Fruit fly (Drosophila melanogaster) whole organism, embryonic: ENCODE measurements around the gene Bet3.
A peak's percentile ranks its signal among the peaks of the same experiment; 100 is the strongest.

Experiments
- CG10543 ChIP-seq: fragments of 200-800 bp; sonication (Bioruptor generic); optimal IDR thresholded peaks from 3 replicates; lab custom pipeline; 2017; ENCODE audit warnings: missing biosample characterization, mild to moderate bottlenecking, missing genetic modification characterization, moderate library complexity
- CG12071 ChIP-seq: fragments of 200-800 bp; sonication (Bioruptor generic); optimal IDR thresholded peaks from 3 replicates; lab custom pipeline; 2018; ENCODE audit warnings: missing biosample characterization, mild to moderate bottlenecking, missing genetic modification characterization
- CG12219 ChIP-seq: fragments of 200-800 bp; sonication (Bioruptor generic); optimal IDR thresholded peaks from 3 replicates; lab custom pipeline; 2018; ENCODE audit warnings: missing biosample characterization, mild to moderate bottlenecking, missing genetic modification characterization
- CG12391 ChIP-seq: fragments of 200-800 bp; sonication (Bioruptor generic); optimal IDR thresholded peaks from 3 replicates; lab custom pipeline; 2018; ENCODE audit warnings: missing biosample characterization, mild to moderate bottlenecking, missing genetic modification characterization, moderate library complexity
- CG12744 ChIP-seq: fragments of 200-800 bp; sonication (Bioruptor generic); optimal IDR thresholded peaks from 2 replicates; lab custom pipeline; 2016; ENCODE audit warnings: missing biosample characterization, missing genetic modification characterization
- CG13424 ChIP-seq: fragments of 200-800 bp; sonication (Bioruptor generic); optimal IDR thresholded peaks from 2 replicates; lab custom pipeline; 2019; ENCODE audit warnings: missing biosample characterization, mild to moderate bottlenecking, missing genetic modification characterization, moderate library complexity
- CG13894 ChIP-seq: fragments of 200-800 bp; sonication (Bioruptor generic); optimal IDR thresholded peaks from 3 replicates; lab custom pipeline; 2018; ENCODE audit warnings: missing biosample characterization, mild to moderate bottlenecking, missing genetic modification characterization, moderate library complexity
- CG14667 ChIP-seq: fragments of 200-800 bp; sonication (Bioruptor generic); IDR thresholded peaks from 2 replicates; pipeline ENCODE4 v1.3.6; 2022; ENCODE audit warnings: missing biosample characterization, missing genetic modification characterization
- CG15073 ChIP-seq: fragments of 200-800 bp; sonication (Bioruptor generic); optimal IDR thresholded peaks from 2 replicates; lab custom pipeline; 2016; ENCODE audit warnings: missing biosample characterization, missing genetic modification characterization
- CG15601 ChIP-seq: fragments of 200-800 bp; sonication (Bioruptor generic); optimal IDR thresholded peaks from 3 replicates; lab custom pipeline; 2019; ENCODE audit warnings: missing biosample characterization, mild to moderate bottlenecking, missing genetic modification characterization, moderate library complexity
- CG17912 ChIP-seq: fragments of 200-800 bp; sonication (Bioruptor generic); optimal IDR thresholded peaks from 2 replicates; lab custom pipeline; 2018; ENCODE audit warnings: missing biosample characterization, mild to moderate bottlenecking, missing genetic modification characterization
- CG18262 ChIP-seq: fragments of 200-800 bp; optimal IDR thresholded peaks from 3 replicates; lab custom pipeline; 2019; ENCODE audit warnings: missing biosample characterization, mild to moderate bottlenecking, missing genetic modification characterization, moderate library complexity
- CG2120 ChIP-seq: fragments of 200-800 bp; sonication (Bioruptor generic); optimal IDR thresholded peaks from 3 replicates; lab custom pipeline; 2016; ENCODE audit warnings: missing biosample characterization, missing genetic modification characterization
- CG2875 ChIP-seq: fragments of 200-800 bp; sonication (Bioruptor generic); optimal IDR thresholded peaks from 2 replicates; lab custom pipeline; 2017; ENCODE audit warnings: missing biosample characterization, mild to moderate bottlenecking, missing genetic modification characterization, missing genetic modification reagents
- CG3407 ChIP-seq: fragments of 200-800 bp; sonication (Bioruptor generic); optimal IDR thresholded peaks from 2 replicates; lab custom pipeline; 2018; ENCODE audit warnings: missing biosample characterization, mild to moderate bottlenecking, missing genetic modification characterization
- CG3838 ChIP-seq: fragments of 200-800 bp; sonication (Bioruptor generic); optimal IDR thresholded peaks from 3 replicates; lab custom pipeline; 2016; ENCODE audit warnings: missing biosample characterization, missing genetic modification characterization
- CG3995 ChIP-seq: fragments of 200-800 bp; sonication (Bioruptor generic); optimal IDR thresholded peaks from 3 replicates; lab custom pipeline; 2016; ENCODE audit warnings: missing biosample characterization, missing genetic modification characterization
- CG5953 ChIP-seq: fragments of 200-800 bp; sonication (Bioruptor generic); IDR thresholded peaks from 2 replicates; pipeline ENCODE4 v1.3.6; 2022; ENCODE audit warnings: missing biosample characterization, missing genetic modification characterization
- CG6791 ChIP-seq: fragments of 200-800 bp; sonication (Bioruptor generic); IDR thresholded peaks from 3 replicates; pipeline ENCODE4 v1.3.6; 2022; ENCODE audit warnings: missing biosample characterization, missing genetic modification characterization; ENCODE audit not compliant: partially characterized antibody
- CG8359 ChIP-seq: fragments of 200-800 bp; sonication (Bioruptor generic); optimal IDR thresholded peaks from 2 replicates; lab custom pipeline; 2017; ENCODE audit warnings: missing biosample characterization, mild to moderate bottlenecking, missing genetic modification characterization, borderline replicate concordance
- CG9797 ChIP-seq: fragments of 200-800 bp; sonication (Bioruptor generic); optimal IDR thresholded peaks from 3 replicates; lab custom pipeline; 2018; ENCODE audit warnings: missing biosample characterization, mild to moderate bottlenecking, missing genetic modification characterization
- CG9817 ChIP-seq: fragments of 200-800 bp; sonication (Bioruptor generic); optimal IDR thresholded peaks from 2 replicates; lab custom pipeline; 2018; ENCODE audit warnings: missing biosample characterization, mild to moderate bottlenecking, missing genetic modification characterization, moderate library complexity
- CG9876 ChIP-seq: fragments of 200-800 bp; sonication (Bioruptor generic); optimal IDR thresholded peaks from 2 replicates; lab custom pipeline; 2016; ENCODE audit warnings: missing biosample characterization, missing genetic modification characterization
- CoRest ChIP-seq: fragments of 200-800 bp; sonication (Bioruptor generic); optimal IDR thresholded peaks from 3 replicates; lab custom pipeline; 2018; ENCODE audit warnings: missing biosample characterization, mild to moderate bottlenecking, missing genetic modification characterization, moderate library complexity
- Hey ChIP-seq: fragments of 200-800 bp; sonication (Bioruptor generic); optimal IDR thresholded peaks from 3 replicates; lab custom pipeline; 2018; ENCODE audit warnings: missing biosample characterization, mild to moderate bottlenecking, missing genetic modification characterization
- Hmr ChIP-seq: fragments of 200-800 bp; sonication (Bioruptor generic); optimal IDR thresholded peaks from 3 replicates; lab custom pipeline; 2017; ENCODE audit warnings: mild to moderate bottlenecking, missing biosample characterization, missing genetic modification reagents, missing genetic modification characterization
- Mad ChIP-seq: fragments of 200-800 bp; sonication (Bioruptor generic); optimal IDR thresholded peaks from 2 replicates; lab custom pipeline; 2016; ENCODE audit warnings: missing biosample characterization, missing genetic modification characterization
- NFAT ChIP-seq: fragments of 200-800 bp; sonication (Bioruptor generic); IDR thresholded peaks from 2 replicates; pipeline ENCODE4 v1.3.6; 2022; ENCODE audit warnings: missing biosample characterization, missing genetic modification characterization
- Nf-YC ChIP-seq: fragments of 200-800 bp; optimal IDR thresholded peaks from 3 replicates; lab custom pipeline; 2019; ENCODE audit warnings: missing biosample characterization, mild to moderate bottlenecking, missing genetic modification characterization, moderate library complexity
- Oaz ChIP-seq: fragments of 200-800 bp; sonication (Bioruptor generic); IDR thresholded peaks from 2 replicates; pipeline ENCODE4 v1.3.6; 2022; ENCODE audit warnings: missing biosample characterization, missing genetic modification characterization
- Optix ChIP-seq: fragments of 200-800 bp; sonication (Bioruptor generic); IDR thresholded peaks from 3 replicates; pipeline ENCODE4 v1.3.6; 2022; ENCODE audit warnings: missing biosample characterization, missing genetic modification characterization
- Spps ChIP-seq: fragments of 200-800 bp; sonication (Bioruptor generic); optimal IDR thresholded peaks from 2 replicates; lab custom pipeline; 2018; ENCODE audit warnings: missing biosample characterization, mild to moderate bottlenecking, missing genetic modification characterization
- TFAM ChIP-seq: fragments of 200-800 bp; sonication (Bioruptor generic); optimal IDR thresholded peaks from 2 replicates; lab custom pipeline; 2017; ENCODE audit warnings: missing biosample characterization, missing genetic modification characterization, inconsistent platforms
- bab2 ChIP-seq: fragments of 200-800 bp; sonication (Bioruptor generic); optimal IDR thresholded peaks from 2 replicates; lab custom pipeline; 2016; ENCODE audit warnings: missing biosample characterization, missing genetic modification characterization
- eve ChIP-seq, 2 experiments: fragments of >200 bp; optimal IDR thresholded peaks; 2 replicates each; lab custom pipeline; 2017; ENCODE audit warnings: missing biosample characterization in 2 of 2, missing genetic modification characterization in 2 of 2
- fd96Cb ChIP-seq: fragments of 200-800 bp; sonication (Bioruptor generic); optimal IDR thresholded peaks from 2 replicates; lab custom pipeline; 2018; ENCODE audit warnings: missing biosample characterization, mild to moderate bottlenecking, missing genetic modification characterization, moderate library complexity
- ftz-f1 ChIP-seq: fragments of 200-800 bp; sonication (Bioruptor generic); optimal IDR thresholded peaks from 2 replicates; lab custom pipeline; 2016; ENCODE audit warnings: missing biosample characterization, missing genetic modification characterization
- gcm2 ChIP-seq: fragments of 200-800 bp; sonication (Bioruptor generic); optimal IDR thresholded peaks from 2 replicates; lab custom pipeline; 2016; ENCODE audit warnings: missing biosample characterization, missing genetic modification characterization
- gro ChIP-seq: fragments of 200-800 bp; sonication (Bioruptor generic); optimal IDR thresholded peaks from 2 replicates; lab custom pipeline; 2016; ENCODE audit warnings: missing biosample characterization, missing genetic modification characterization
- ind ChIP-seq: fragments of 200-800 bp; sonication (Bioruptor generic); optimal IDR thresholded peaks from 3 replicates; lab custom pipeline; 2016; ENCODE audit warnings: missing biosample characterization, missing genetic modification characterization
- kni ChIP-seq: fragments of 200-800 bp; sonication (Bioruptor generic); optimal IDR thresholded peaks from 3 replicates; lab custom pipeline; 2017; ENCODE audit warnings: mild to moderate bottlenecking, missing biosample characterization, missing genetic modification reagents, missing genetic modification characterization
- org-1 ChIP-seq: fragments of 200-800 bp; sonication (Bioruptor generic); optimal IDR thresholded peaks from 2 replicates; lab custom pipeline; 2017; ENCODE audit warnings: missing biosample characterization, missing genetic modification characterization
- prd ChIP-seq, 3 experiments: fragments of >200 bp in 2 of 3; fragments of 200-800 bp in 1 of 3; sonication (Bioruptor generic) in 1 of 3; optimal IDR thresholded peaks in 2 of 3; IDR thresholded peaks in 1 of 3; 2 replicates in 2 of 3; 3 replicates in 1 of 3; pipeline versions ENCODE4 v1.3.6 to Lab custom; 2017 to 2022; ENCODE audit warnings: missing biosample characterization in 1 of 3, missing genetic modification characterization in 1 of 3
- pzg ChIP-seq: fragments of 200-800 bp; sonication (Bioruptor generic); optimal IDR thresholded peaks from 3 replicates; lab custom pipeline; 2018; ENCODE audit warnings: missing biosample characterization, mild to moderate bottlenecking, missing genetic modification characterization, moderate library complexity
- run ChIP-seq: fragments of 200-800 bp; sonication (Bioruptor generic); optimal IDR thresholded peaks from 3 replicates; lab custom pipeline; 2018; ENCODE audit warnings: missing biosample characterization, mild to moderate bottlenecking, missing genetic modification characterization
- sr ChIP-seq: fragments of 200-800 bp; sonication (Bioruptor generic); IDR thresholded peaks from 3 replicates; pipeline ENCODE4 v1.3.6; 2022; ENCODE audit warnings: missing biosample characterization, missing genetic modification characterization
- stwl ChIP-seq: fragments of 200-800 bp; sonication (Bioruptor generic); optimal IDR thresholded peaks from 3 replicates; lab custom pipeline; 2018; ENCODE audit warnings: missing biosample characterization, mild to moderate bottlenecking, missing genetic modification characterization, moderate library complexity
- sug ChIP-seq: fragments of 200-800 bp; optimal IDR thresholded peaks from 2 replicates; lab custom pipeline; 2019; ENCODE audit warnings: missing biosample characterization, mild to moderate bottlenecking, missing genetic modification characterization, moderate library complexity
- tx ChIP-seq: fragments of 200-800 bp; sonication (Bioruptor generic); optimal IDR thresholded peaks from 2 replicates; lab custom pipeline; 2016; ENCODE audit warnings: missing biosample characterization, missing genetic modification characterization

The Bet3 gene

DNA sequence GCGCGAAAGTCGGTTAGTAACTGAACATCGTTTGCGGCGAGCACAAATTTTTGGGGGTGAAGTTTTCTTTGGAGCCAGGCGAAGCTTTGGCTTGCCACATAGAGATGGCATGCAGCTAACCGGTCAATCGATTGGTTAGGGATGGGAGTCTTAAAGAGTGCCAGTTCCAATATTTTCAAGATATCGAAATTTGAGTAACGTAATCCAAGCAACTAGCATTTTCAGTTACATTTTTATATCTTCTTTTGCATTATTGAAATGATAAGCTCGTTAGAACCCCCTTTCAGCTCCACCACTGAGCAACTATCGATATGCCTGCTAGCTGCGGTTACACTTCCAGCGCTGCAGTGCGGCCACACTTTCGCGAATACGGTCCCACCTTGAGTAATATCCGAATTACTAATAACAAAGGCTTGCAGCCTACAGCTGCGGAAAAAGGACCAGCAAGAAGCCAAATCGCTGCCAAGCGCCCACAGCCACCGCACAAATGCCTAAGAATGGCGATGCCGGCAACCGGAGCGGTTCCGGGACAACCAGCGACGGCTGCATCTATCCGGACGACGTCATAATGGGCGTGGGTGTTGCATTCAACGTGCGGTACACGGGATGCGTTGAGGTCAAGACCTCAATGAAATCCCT, 15.3 kb downstream of the Bet3 start, which contains the start of the genes Atat and Shc (continued):
- TF ChIP-seq CG14667, result peak; percentile 100
- peak; percentile 99 for TF ChIP-seq Optix (GFP tag; lab: Robert Waterston, UW)
- peak; percentile 90 for TF ChIP-seq CG8359
- peak; percentile 97 for TF ChIP-seq CG3838 (GFP tag; lab: Kevin White, UChicago)
- peak; percentile 95 for TF ChIP-seq Spps (tag; lab: Kevin White, UChicago)
- peak; percentile 85 for TF ChIP-seq kni (GFP tag; lab: Kevin White, UChicago)
- peak; percentile 99 for TF ChIP-seq fd96Cb
- TF ChIP-seq pzg (GFP tag; lab: Kevin White, UChicago), result peak; percentile 97
- TF ChIP-seq CG18262 (tag; lab: Kevin White, UChicago), result peak; percentile 96
- peak; percentile 94 for TF ChIP-seq CG12219 (GFP tag; lab: Kevin White, UChicago)
- peak; percentile 99 for TF ChIP-seq CG12744 (GFP tag; lab: Kevin White, UChicago)
- peak; percentile 98 for TF ChIP-seq sug (tag; lab: Kevin White, UChicago)
- peak; percentile 97 for TF ChIP-seq CG12071 (GFP tag; lab: Kevin White, UChicago)
- peak; percentile 100 for TF ChIP-seq CG9817 (tag; lab: Kevin White, UChicago)
- TF ChIP-seq CoRest (tag; lab: Kevin White, UChicago), result peak; percentile 99
- peak; percentile 98 for TF ChIP-seq CG5953 (GFP tag; lab: Robert Waterston, UW)
- peak; percentile 91 for TF ChIP-seq Nf-YC (tag; lab: Kevin White, UChicago)
- peak; percentile 93 for TF ChIP-seq CG17912
- peak; percentile 94 for TF ChIP-seq run (tag; lab: Kevin White, UChicago)
- peak; percentile 98 for TF ChIP-seq CG10543 (GFP tag; lab: Kevin White, UChicago)
- TF ChIP-seq CG6791 (GFP tag; lab: Robert Waterston, UW), result peak; percentile 85
- TF ChIP-seq sr, result peak; percentile 95
- peak; percentile 99 for TF ChIP-seq Mad (GFP tag; lab: Kevin White, UChicago)
- peak in 1 of 2 experiments; percentile 96 for TF ChIP-seq eve (GFP tag; optimal IDR thresholded peaks at IDR 0.05; lab: Kevin White, UChicago)
- peak; percentile 99 for TF ChIP-seq Oaz (GFP tag; lab: Robert Waterston, UW)
- peak; percentile 89 for TF ChIP-seq TFAM (GFP tag; lab: Kevin White, UChicago)
- TF ChIP-seq Hmr (GFP tag; lab: Kevin White, UChicago), result peak; percentile 99
- TF ChIP-seq ind (GFP tag; lab: Kevin White, UChicago), result peak; percentile 100
- TF ChIP-seq CG12391, result peak; percentile 99
- peak; percentile 92 for TF ChIP-seq CG15073
- peak; percentile 100 for TF ChIP-seq CG9797 (GFP tag; lab: Kevin White, UChicago)
- no peak for TF ChIP-seq prd (optimal IDR thresholded peaks at IDR 0.05; lab: Kevin White, UChicago)
- peak; percentile 100 for TF ChIP-seq prd (GFP tag; IDR thresholded peaks at IDR 0.05; lab: Robert Waterston, UW)
- peak; percentile 100 for TF ChIP-seq CG2120 (GFP tag; lab: Kevin White, UChicago)
- TF ChIP-seq gcm2 (GFP tag; lab: Kevin White, UChicago), result peak; percentile 97
- peak; percentile 100 for TF ChIP-seq NFAT (GFP tag; lab: Robert Waterston, UW)
- peak; percentile 100 for TF ChIP-seq tx (GFP tag; lab: Kevin White, UChicago)
- peak; percentile 95 for TF ChIP-seq CG2875 (GFP tag; lab: Kevin White, UChicago)
- TF ChIP-seq org-1 (GFP tag; lab: Kevin White, UChicago), result peak; percentile 96
- TF ChIP-seq CG3407 (GFP tag; lab: Kevin White, UChicago), result peak; percentile 92
- TF ChIP-seq CG9876 (GFP tag; lab: Kevin White, UChicago), result peak; percentile 100
- TF ChIP-seq CG13894, result peak; percentile 99
- TF ChIP-seq CG15601 (tag; lab: Kevin White, UChicago), result peak; percentile 97
- TF ChIP-seq Hey, result peak; percentile 95
- TF ChIP-seq CG3995 (GFP tag; lab: Kevin White, UChicago), result peak; percentile 88
- TF ChIP-seq ftz-f1 (GFP tag; lab: Kevin White, UChicago), result peak; percentile 94
- TF ChIP-seq CG13424 (tag; lab: Kevin White, UChicago), result peak; percentile 99
- peak; percentile 48 for TF ChIP-seq stwl (tag; lab: Kevin White, UChicago)
- TF ChIP-seq gro (GFP tag; lab: Kevin White, UChicago), result peak; percentile 99
- peak; percentile 100 for TF ChIP-seq bab2 (GFP tag; lab: Kevin White, UChicago)
